Worm (Caenorhabditis elegans): Measurements from ENCODE around the gene nhr-273.

DNA sequence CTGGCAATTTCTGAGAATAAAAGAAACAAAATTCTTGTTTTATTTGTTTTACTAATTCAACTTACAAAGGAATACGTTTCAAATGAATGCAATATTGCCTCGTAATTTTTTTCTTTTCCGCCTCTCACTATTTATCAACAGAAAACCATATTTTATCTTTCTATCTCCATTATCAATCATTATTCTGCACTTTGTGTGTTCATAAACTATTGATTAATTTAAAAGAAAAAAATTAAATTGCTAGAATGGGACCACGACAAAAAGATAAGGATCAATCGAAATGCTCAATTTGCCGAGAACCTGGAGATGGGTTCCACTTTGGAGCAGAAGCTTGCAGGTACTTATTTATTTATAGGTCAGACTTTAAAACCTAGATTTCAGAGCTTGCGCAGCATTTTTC lies at the start of gene nhr-273:
- TF ChIP-seq ceh-9 (tag; optimal IDR thresholded peaks at IDR 0.05) (no peak), R02D3.7 (tag; optimal IDR thresholded peaks at IDR 0.05) (no peak), daf-12 (tag; optimal IDR thresholded peaks at IDR 0.05) (no peak), skn-1 (tag; optimal IDR thresholded peaks at IDR 0.05) (no peak), jun-1 (tag; optimal IDR thresholded peaks at IDR 0.05) (no peak), nfya-1 (tag; optimal IDR thresholded peaks at IDR 0.05; ENCODE audit: insufficient read depth) (no peak), mdl-1 (tag; optimal IDR thresholded peaks at IDR 0.05) (no peak), ama-1 (optimal IDR thresholded peaks at IDR 0.05) (no peak), ztf-11 (tag; optimal IDR thresholded peaks at IDR 0.05) (no peak), pha-4 (tag; optimal IDR thresholded peaks at IDR 0.05) (no peak), ceh-28 (tag; optimal IDR thresholded peaks at IDR 0.05) (no peak), ztf-4 (tag; optimal IDR thresholded peaks at IDR 0.05) (no peak), nhr-11 (tag; optimal IDR thresholded peaks at IDR 0.05) (no peak), nhr-76 (tag; optimal IDR thresholded peaks at IDR 0.05) (no peak)

All from whole organism, L3 larva.